Fruit fly (Drosophila melanogaster): ENCODE measurements around the gene Prosbeta5R2.

dm6 chr2L:17990118-17990517, at the start of gene Prosbeta5R2:
- TF ChIP-seq psq (optimal IDR thresholded peaks at IDR 0.05) (no peak), insv (optimal IDR thresholded peaks at IDR 0.05) (no peak), Myc (optimal IDR thresholded peaks at IDR 0.05) (no peak), h (optimal IDR thresholded peaks at IDR 0.05) (no peak)

Data from Kc167 (cell line).